Worm (Caenorhabditis elegans): ENCODE data around the gene C01B10.44.

C01B10.44 gene

ce11 chrIV:6645867-6646655 lies 22.6 kb downstream of the C01B10.44 start, which contains the start of gene hil-7 (continued):
- no peak for TF ChIP-seq snpc-1.2 (GFP tag; IDR thresholded peaks at IDR 0.05)

DNA sequence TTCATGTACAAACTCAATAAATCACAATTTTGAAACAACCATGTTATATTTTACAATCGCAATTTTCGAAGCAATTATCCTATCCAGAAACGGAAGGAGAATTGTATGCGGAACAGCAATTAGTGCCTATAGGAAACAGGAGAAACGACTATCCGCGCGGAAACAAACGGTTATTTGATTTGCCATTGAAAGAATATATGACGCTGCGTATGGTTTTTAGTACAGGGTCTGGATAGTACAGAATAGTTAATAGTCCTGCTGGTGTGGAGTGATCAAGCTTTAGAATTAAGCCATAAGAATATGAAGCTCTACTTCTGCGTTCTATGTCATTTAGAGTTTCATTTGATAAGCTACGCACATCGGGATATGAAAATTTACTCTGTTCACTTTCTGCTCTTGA lies 23.4 kb downstream of the C01B10.44 start:
- TF ChIP-seq nhr-28 (tag; optimal IDR thresholded peaks at IDR 0.05) = no peak
- TF ChIP-seq hif-1 (tag; optimal IDR thresholded peaks at IDR 0.05) = no peak
- no peak for TF ChIP-seq spr-3 (GFP tag; optimal IDR thresholded peaks at IDR 0.05)
- TF ChIP-seq lsy-2 (tag; optimal IDR thresholded peaks at IDR 0.05) = no peak
- TF ChIP-seq aly-2 (tag; optimal IDR thresholded peaks at IDR 0.05) = no peak
- TF ChIP-seq nhr-77 (tag; optimal IDR thresholded peaks at IDR 0.05) = no peak
- TF ChIP-seq mep-1 (tag; optimal IDR thresholded peaks at IDR 0.05) = no peak
- no peak for TF ChIP-seq duxl-1 (tag; optimal IDR thresholded peaks at IDR 0.05; ENCODE audit: poor library complexity)
- no peak for TF ChIP-seq F37D6.2 (tag; optimal IDR thresholded peaks at IDR 0.05)
- TF ChIP-seq ces-1 (GFP tag; optimal IDR thresholded peaks at IDR 0.05) = no peak
- no peak for TF ChIP-seq lim-7 (GFP tag; IDR thresholded peaks at IDR 0.05)
- TF ChIP-seq daf-8 (GFP tag; IDR thresholded peaks at IDR 0.05) = no peak
- no peak for TF ChIP-seq mdt-29 (GFP tag; IDR thresholded peaks at IDR 0.05)
- TF ChIP-seq tag-97 (GFP tag; IDR thresholded peaks at IDR 0.05) = no peak
- TF ChIP-seq lin-39 (tag; optimal IDR thresholded peaks at IDR 0.05) = no peak
- TF ChIP-seq pha-4 (GFP tag; IDR thresholded peaks at IDR 0.05) = no peak
- no peak for TF ChIP-seq pha-4 (tag; optimal IDR thresholded peaks at IDR 0.05)
- TF ChIP-seq unc-130 (GFP tag; optimal IDR thresholded peaks at IDR 0.05) = no peak
- TF ChIP-seq dmd-9 (GFP tag; IDR thresholded peaks at IDR 0.05) = no peak
- TF ChIP-seq nhr-42 (GFP tag; IDR thresholded peaks at IDR 0.05) = no peak
- TF ChIP-seq arid-1 (GFP tag; conservative IDR thresholded peaks at IDR 0.05) = no peak

- TF ChIP-seq lsy-2 (tag; optimal IDR thresholded peaks at IDR 0.05) (peak in 1 of 2 experiments; percentile 32), lin-39 (tag; optimal IDR thresholded peaks at IDR 0.05) (no peak), ztf-11 (tag; optimal IDR thresholded peaks at IDR 0.05) (no peak), rbr-2 (tag; optimal IDR thresholded peaks at IDR 0.05) (peak; percentile 19)
These were observed 25.1 kb downstream of the C01B10.44 start for ce11 chrIV:6648625-6649024.

- TF ChIP-seq nhr-28 (tag; optimal IDR thresholded peaks at IDR 0.05) (peak; percentile 20), nhr-25 (tag; optimal IDR thresholded peaks at IDR 0.05; ENCODE audit: borderline replicate concordance, insufficient read depth) (no peak)
These were observed 29.1 kb downstream of the C01B10.44 start for ce11 chrIV:6652479-6653022.

DNA sequence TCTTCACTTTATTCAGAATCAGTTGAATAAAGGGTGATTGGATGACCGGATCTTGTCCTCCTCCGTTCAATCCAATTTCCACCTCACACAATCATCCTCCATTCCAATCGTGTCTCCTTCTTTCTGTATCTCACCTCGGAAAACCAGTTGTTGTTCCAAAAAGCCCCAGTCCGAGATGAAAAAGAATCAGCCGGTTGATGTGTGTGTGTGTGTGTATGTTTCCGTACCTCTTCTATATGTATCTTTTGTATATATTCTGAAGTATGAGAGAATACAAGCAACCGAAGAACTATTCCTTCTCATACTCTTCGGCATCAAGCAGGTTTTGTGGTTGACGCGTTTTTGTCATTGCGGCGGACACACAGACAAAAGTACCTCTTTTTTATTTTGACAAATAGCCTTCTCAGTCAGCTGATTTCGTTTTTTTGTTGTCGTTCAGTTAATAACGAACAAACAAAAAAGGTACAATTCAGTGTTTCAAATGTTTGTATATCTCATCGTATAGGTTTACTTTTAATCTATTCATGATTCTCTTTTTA lies 30.2 kb downstream of the C01B10.44 start:
- TF ChIP-seq madf-9 (GFP tag; conservative IDR thresholded peaks at IDR 0.05) (no peak), spr-1 (tag; optimal IDR thresholded peaks at IDR 0.05) (peak; percentile 11), daf-19 (GFP tag; conservative IDR thresholded peaks at IDR 0.05) (no peak), lim-7 (GFP tag; IDR thresholded peaks at IDR 0.05) (no peak), lsy-2 (tag; optimal IDR thresholded peaks at IDR 0.05) (no peak), cey-2 (tag; optimal IDR thresholded peaks at IDR 0.05; ENCODE audit: borderline replicate concordance, insufficient read depth) (peak; percentile 31), nhr-6 (tag; optimal IDR thresholded peaks at IDR 0.05) (no peak), madf-5 (GFP tag; IDR thresholded peaks at IDR 0.05) (no peak), ceh-20 (GFP tag; IDR thresholded peaks at IDR 0.05) (no peak), rbr-2 (tag; optimal IDR thresholded peaks at IDR 0.05) (no peak), mep-1 (tag; optimal IDR thresholded peaks at IDR 0.05) (no peak), ceh-82 (tag; optimal IDR thresholded peaks at IDR 0.05) (no peak), ceh-28 (tag; optimal IDR thresholded peaks at IDR 0.05) (no peak), nhr-48 (tag; optimal IDR thresholded peaks at IDR 0.05) (peak; percentile 39), daf-12 (tag; optimal IDR thresholded peaks at IDR 0.05) (no peak), dve-1 (tag; optimal IDR thresholded peaks at IDR 0.05; ENCODE audit: insufficient read depth) (no peak), ama-1 (optimal IDR thresholded peaks at IDR 0.05) (no peak), php-3 (GFP tag; IDR thresholded peaks at IDR 0.05) (no peak), mdl-1 (tag; optimal IDR thresholded peaks at IDR 0.05) (no peak), F49E8.2 (tag; optimal IDR thresholded peaks at IDR 0.05; ENCODE audit: borderline replicate concordance) (no peak), F26F4.8 (GFP tag; conservative IDR thresholded peaks at IDR 0.05) (no peak)
